Fruit fly (Drosophila melanogaster) whole organism: ENCODE results near the gene CG2698.

Source experiments
- Dll ChIP-seq: fragments of >200 bp; optimal IDR thresholded peaks from 2 replicates; lab custom pipeline; 2017
- EcR ChIP-seq, 2 experiments: fragments of >200 bp; optimal IDR thresholded peaks; 2 replicates each; lab custom pipeline; 2017; ENCODE audit warnings: missing biosample characterization in 2 of 2, missing genetic modification characterization in 2 of 2, missing genetic modification reagents in 2 of 2
- pan ChIP-seq: fragments of >200 bp; optimal IDR thresholded peaks from 2 replicates; lab custom pipeline; 2017
- psq ChIP-seq: fragments of >200 bp; optimal IDR thresholded peaks from 2 replicates; lab custom pipeline; 2017

DNA sequence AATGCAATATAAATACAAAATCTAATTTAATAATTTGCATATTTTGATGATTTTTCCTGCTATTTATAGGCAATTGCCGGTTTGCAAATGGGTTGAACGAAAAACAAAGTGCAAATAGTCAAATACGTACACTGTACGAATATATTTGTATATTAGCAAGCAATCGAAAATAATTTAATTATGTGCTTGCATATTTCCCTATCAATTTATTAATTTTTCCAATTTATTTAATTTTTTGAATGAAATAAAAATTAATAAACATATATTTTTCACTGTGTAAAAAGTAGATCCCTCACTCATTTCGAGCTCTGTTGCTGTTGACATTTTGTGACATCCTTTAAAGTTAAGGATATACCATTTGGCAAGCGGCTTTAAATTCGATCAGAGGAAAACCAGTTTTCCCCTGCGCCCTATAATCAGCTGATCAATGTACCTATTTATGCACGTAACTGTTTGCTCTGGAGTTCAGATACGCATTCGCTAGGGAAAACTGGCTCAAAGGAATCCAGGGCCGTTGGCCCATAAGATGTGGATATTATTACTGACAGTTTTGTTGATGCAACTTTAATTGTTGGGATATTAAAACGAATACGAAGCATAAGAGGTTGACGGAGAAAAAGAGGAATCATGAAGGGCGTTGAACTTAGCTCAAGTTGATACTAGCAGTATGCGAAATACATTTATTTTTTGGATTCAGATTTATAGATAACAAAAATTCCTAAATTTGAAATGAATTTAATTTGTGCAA, 48.1 kb upstream of the CG2698 start:
- no peak for TF ChIP-seq pan (lab: Kevin White, UChicago)
- no peak for TF ChIP-seq psq (lab: Kevin White, UChicago)
- TF ChIP-seq EcR (GFP tag; optimal IDR thresholded peaks at IDR 0.05; lab: Kevin White, UChicago) = no peak
- no peak for TF ChIP-seq Dll (lab: Kevin White, UChicago)
